Worm (Caenorhabditis elegans): ENCODE measurements around the gene kdin-1.

The kdin-1 gene

DNA sequence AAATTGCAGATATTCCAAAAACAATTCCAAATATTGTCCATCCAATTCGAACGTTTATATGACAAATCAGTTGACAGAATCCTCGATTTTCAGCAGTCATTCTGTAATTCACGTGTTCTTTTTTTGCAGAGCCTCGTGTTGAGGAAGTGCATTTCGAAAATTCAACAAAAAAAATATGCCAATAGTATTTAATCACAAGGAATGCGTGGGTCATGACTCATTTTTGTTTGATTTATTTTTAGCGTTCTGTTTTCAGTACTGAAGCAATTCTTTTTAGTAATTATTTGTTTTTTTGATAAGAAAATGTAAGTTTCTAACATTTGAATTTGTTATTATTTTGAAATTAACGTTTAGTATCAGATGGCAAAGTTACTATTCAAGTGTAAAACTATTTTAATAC is 7.6 kb upstream of the kdin-1 start, which contains the start of gene hrg-4:
TSS of gene hrg-4 (minus strand) at position 101 of the 400 bp plus-strand sequence.
- TF ChIP-seq isw-1 (GFP tag; IDR thresholded peaks at IDR 0.05) (no peak), blmp-1 (tag; optimal IDR thresholded peaks at IDR 0.05) (no peak), sup-37 (GFP tag; optimal IDR thresholded peaks at IDR 0.05) (no peak), F16B12.6 (tag; optimal IDR thresholded peaks at IDR 0.05) (no peak), ztf-11 (tag; optimal IDR thresholded peaks at IDR 0.05) (no peak), lin-39 (tag; optimal IDR thresholded peaks at IDR 0.05) (no peak), rnt-1 (tag; optimal IDR thresholded peaks at IDR 0.05) (no peak), lin-13 (GFP tag; optimal IDR thresholded peaks at IDR 0.05) (no peak), jun-1 (tag; optimal IDR thresholded peaks at IDR 0.05) (no peak), ceh-82 (tag; optimal IDR thresholded peaks at IDR 0.05) (no peak), fos-1 (tag; optimal IDR thresholded peaks at IDR 0.05) (no peak), sox-4 (tag; optimal IDR thresholded peaks at IDR 0.05) (no peak), lir-3 (tag; optimal IDR thresholded peaks at IDR 0.05; ENCODE audit: poor library complexity) (no peak), lin-15B (tag; optimal IDR thresholded peaks at IDR 0.05) (no peak), lin-14 (GFP tag; optimal IDR thresholded peaks at IDR 0.05) (no peak), C34B4.2 (tag; optimal IDR thresholded peaks at IDR 0.05) (no peak), zip-4 (GFP tag; optimal IDR thresholded peaks at IDR 0.05) (no peak), nhr-85 (tag) (no peak)

DNA sequence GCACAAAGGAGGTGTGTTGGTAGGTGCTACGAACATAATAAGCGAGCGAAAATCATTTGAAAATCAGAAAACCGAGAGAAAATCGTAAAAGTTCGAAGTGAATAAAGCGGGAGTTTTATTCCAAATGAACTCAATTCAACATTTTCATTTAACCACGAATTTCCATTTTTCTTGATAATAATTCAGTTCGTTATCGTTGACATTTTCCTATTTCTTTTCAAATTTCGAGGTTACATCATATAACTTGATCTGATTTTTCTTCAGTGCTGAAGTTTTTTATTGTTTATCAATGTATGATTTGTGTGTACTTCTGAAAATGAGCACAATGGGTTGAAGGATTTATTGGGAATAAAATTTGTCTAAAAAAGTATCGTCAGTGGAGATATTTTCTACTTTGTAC is 6.8 kb upstream of the kdin-1 start:
- TF ChIP-seq elt-2 (tag; optimal IDR thresholded peaks at IDR 0.05) (peak; percentile 71), unc-62 (GFP tag; optimal IDR thresholded peaks at IDR 0.05) (no peak), mef-2 (tag; optimal IDR thresholded peaks at IDR 0.05) (no peak), ceh-8 (GFP tag; optimal IDR thresholded peaks at IDR 0.05) (no peak)

DNA sequence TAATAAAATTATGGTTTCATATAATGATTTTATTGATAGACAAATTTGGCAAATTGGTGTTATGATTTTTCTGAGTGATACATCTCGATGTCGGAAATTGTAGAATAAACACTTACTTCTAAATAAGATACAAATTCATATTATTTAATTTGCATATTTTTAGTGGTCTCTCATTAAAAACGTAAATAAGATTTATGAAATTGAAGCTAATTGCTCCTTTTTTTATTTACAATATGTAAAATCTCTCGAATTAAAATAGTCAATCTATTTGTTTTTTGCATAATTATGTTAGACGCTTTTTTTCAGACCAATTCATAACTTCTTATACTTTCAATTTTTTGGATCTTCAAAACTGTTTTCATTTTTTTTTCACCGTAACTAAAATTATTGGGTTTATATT is 6.2 kb upstream of the kdin-1 start, which contains the start of gene hrg-6:
TSS of gene hrg-6 (plus strand) at position 301 of the 400 bp plus-strand sequence.
- TF ChIP-seq efl-1 (optimal IDR thresholded peaks at IDR 0.05) (no peak), efl-1 (GFP tag; optimal IDR thresholded peaks at IDR 0.05 in 1 of 2) (peak in 1 of 2 experiments; percentile 78), hpl-2 (GFP tag; optimal IDR thresholded peaks at IDR 0.05) (no peak), unc-130 (tag; optimal IDR thresholded peaks at IDR 0.05) (no peak)

DNA sequence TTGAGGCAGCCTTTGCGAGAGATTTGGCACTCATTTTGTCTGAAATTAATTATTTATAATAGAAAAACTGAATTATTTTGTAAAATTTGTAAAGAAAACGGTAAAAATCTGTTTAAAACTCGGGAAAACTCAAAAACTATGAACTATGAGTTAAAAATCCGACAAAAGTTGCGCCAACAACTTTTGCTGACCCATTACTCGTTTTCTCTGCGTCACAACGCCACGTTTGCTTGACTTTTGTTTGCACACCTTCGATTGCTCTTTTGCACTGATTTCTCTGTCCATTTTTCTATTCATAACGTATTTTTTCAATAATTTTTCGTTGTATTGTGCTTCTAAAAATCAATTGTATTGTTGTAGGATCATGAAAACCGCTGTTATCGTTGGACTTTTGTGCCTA is 2.2 kb upstream of the kdin-1 start, which contains the start of gene fkb-1:
TSS of gene fkb-1 (plus strand) at position 361 of the 400 bp plus-strand sequence.
- TF ChIP-seq hlh-4 (tag; optimal IDR thresholded peaks at IDR 0.05) (no peak), lin-39 (tag; optimal IDR thresholded peaks at IDR 0.05) (peak; percentile 54), nhr-11 (tag; optimal IDR thresholded peaks at IDR 0.05) (peak; percentile 45), snu-23 (GFP tag; optimal IDR thresholded peaks at IDR 0.05) (peak; percentile 86), dsc-1 (tag; optimal IDR thresholded peaks at IDR 0.05) (peak; percentile 61), efl-1 (optimal IDR thresholded peaks at IDR 0.05) (peak; percentile 66 to 78), efl-1 (GFP tag; optimal IDR thresholded peaks at IDR 0.05 in 1 of 2) (peak; percentile 68 to 96), snpc-4 (tag; optimal IDR thresholded peaks at IDR 0.05) (peak; percentile 12), sptf-1 (tag; optimal IDR thresholded peaks at IDR 0.05) (no peak), hlh-17 (GFP tag; optimal IDR thresholded peaks at IDR 0.05; ENCODE audit: borderline replicate concordance) (no peak), fkh-8 (tag; optimal IDR thresholded peaks at IDR 0.05) (peak; percentile 58), nhr-90 (tag; optimal IDR thresholded peaks at IDR 0.05; ENCODE audit: poor library complexity) (peak; percentile 55), mep-1 (tag; optimal IDR thresholded peaks at IDR 0.05) (peak; percentile 83), tbx-2 (tag; optimal IDR thresholded peaks at IDR 0.05) (peak; percentile 76), egl-27 (tag; optimal IDR thresholded peaks at IDR 0.05) (no peak), nhr-20 (tag; optimal IDR thresholded peaks at IDR 0.05) (peak; percentile 79), irx-1 (tag; optimal IDR thresholded peaks at IDR 0.05) (peak; percentile 61), unc-130 (tag; optimal IDR thresholded peaks at IDR 0.05) (peak; percentile 42), lin-14 (GFP tag; optimal IDR thresholded peaks at IDR 0.05) (peak; percentile 82), fkh-4 (tag; optimal IDR thresholded peaks at IDR 0.05; ENCODE audit: borderline replicate concordance) (no peak), nhr-47 (tag; optimal IDR thresholded peaks at IDR 0.05) (peak; percentile 80), Y116A8C.19 (tag; optimal IDR thresholded peaks at IDR 0.05; ENCODE audit: borderline replicate concordance) (no peak), jun-1 (tag; optimal IDR thresholded peaks at IDR 0.05) (peak; percentile 30), elt-3 (tag; optimal IDR thresholded peaks at IDR 0.05) (peak in 1 of 6 experiments; percentile 45), F16B12.6 (tag; optimal IDR thresholded peaks at IDR 0.05) (peak; percentile 47), lsy-2 (tag; optimal IDR thresholded peaks at IDR 0.05) (peak; percentile 82 to 85), unc-86 (tag; optimal IDR thresholded peaks at IDR 0.05) (peak; percentile 56), rnt-1 (tag; optimal IDR thresholded peaks at IDR 0.05) (peak; percentile 74), nhr-28 (tag; optimal IDR thresholded peaks at IDR 0.05) (no peak)

All from whole organism, L1 larva.